Worm (Caenorhabditis elegans) whole organism, late embryonic: Measurements from ENCODE around the gene sdz-13.

Source experiments
- ama-1 ChIP-seq: fragments of 150-350 bp; optimal IDR thresholded peaks from 2 replicates; lab custom pipeline; 2014
- ceh-2 ChIP-seq: sonication (generic microtip); optimal IDR thresholded peaks from 2 replicates; lab custom pipeline; 2016; ENCODE audit warnings: missing genotype, missing genetic modification characterization, missing compliant biosample characterization
- dve-1 ChIP-seq: sonication (generic microtip); optimal IDR thresholded peaks from 2 replicates; lab custom pipeline; 2017; ENCODE audit warnings: antibody characterized with exemption, mild to moderate bottlenecking, missing genetic modification characterization, missing compliant biosample characterization
- hlh-30 ChIP-seq: sonication (generic microtip); optimal IDR thresholded peaks from 2 replicates; lab custom pipeline; 2017; ENCODE audit warnings: antibody characterized with exemption, missing genetic modification characterization, missing compliant biosample characterization; ENCODE audit not compliant: insufficient read depth
- hlh-6 ChIP-seq: sonication (generic microtip); optimal IDR thresholded peaks from 2 replicates; lab custom pipeline; 2016; ENCODE audit warnings: missing genotype, missing genetic modification characterization, missing compliant biosample characterization
- nfya-1 ChIP-seq: sonication (generic microtip); optimal IDR thresholded peaks from 2 replicates; lab custom pipeline; 2017; ENCODE audit warnings: missing genetic modification characterization, mild to moderate bottlenecking, missing compliant biosample characterization, antibody characterized with exemption, moderate library complexity
- pha-4 ChIP-seq: fragments of 150-350 bp; optimal IDR thresholded peaks from 2 replicates; lab custom pipeline; 2018; ENCODE audit warnings: missing biosample characterization, missing genetic modification reagents, missing genetic modification characterization
- pqm-1 ChIP-seq: sonication (generic microtip); optimal IDR thresholded peaks from 2 replicates; lab custom pipeline; 2016; ENCODE audit warnings: missing genetic modification characterization, missing compliant biosample characterization
- pros-1 ChIP-seq: fragments of 150-350 bp; optimal IDR thresholded peaks from 2 replicates; lab custom pipeline; 2014; ENCODE audit warnings: missing biosample characterization, missing genetic modification reagents, missing genetic modification characterization
- sox-4 ChIP-seq: sonication (generic microtip); optimal IDR thresholded peaks from 2 replicates; lab custom pipeline; 2017; ENCODE audit warnings: mild to moderate bottlenecking, missing genetic modification characterization, inconsistent platforms, missing compliant biosample characterization
- syd-9 ChIP-seq: sonication (generic microtip); optimal IDR thresholded peaks from 2 replicates; lab custom pipeline; 2016; ENCODE audit warnings: mild to moderate bottlenecking, missing genetic modification characterization, moderate library complexity, missing compliant biosample characterization
- tbx-7 ChIP-seq: sonication (generic microtip); optimal IDR thresholded peaks from 2 replicates; lab custom pipeline; 2016; ENCODE audit warnings: missing genotype, missing genetic modification characterization, missing compliant biosample characterization
- unc-86 ChIP-seq: sonication (generic microtip); optimal IDR thresholded peaks from 2 replicates; lab custom pipeline; 2016; ENCODE audit warnings: missing genetic modification characterization, missing compliant biosample characterization
- ztf-16 ChIP-seq: sonication (generic microtip); optimal IDR thresholded peaks from 2 replicates; lab custom pipeline; 2017; ENCODE audit warnings: missing genetic modification characterization, missing compliant biosample characterization

- TF ChIP-seq dve-1 (no peak), sox-4 (tag; lab: Kevin White, UChicago) (no peak), nfya-1 (peak; percentile 30), tbx-7 (no peak), pros-1 (tag; lab: Kevin White, UChicago) (no peak), pha-4 (tag; lab: Kevin White, UChicago) (no peak), hlh-6 (no peak), pqm-1 (tag; lab: Kevin White, UChicago) (no peak), hlh-30 (no peak), unc-86 (no peak), ztf-16 (tag; lab: Kevin White, UChicago) (no peak), ama-1 (lab: Kevin White, UChicago) (no peak), ceh-2 (tag; lab: Kevin White, UChicago) (no peak), syd-9 (no peak)
Measured at ce11 chrIV:10855946-10856345, 23.5 kb downstream of the sdz-13 start.
